Fruit fly (Drosophila melanogaster): ENCODE results near the gene GAPsec.
A peak's percentile ranks its signal among the peaks of the same experiment; 100 is the strongest.

The GAPsec gene

DNA sequence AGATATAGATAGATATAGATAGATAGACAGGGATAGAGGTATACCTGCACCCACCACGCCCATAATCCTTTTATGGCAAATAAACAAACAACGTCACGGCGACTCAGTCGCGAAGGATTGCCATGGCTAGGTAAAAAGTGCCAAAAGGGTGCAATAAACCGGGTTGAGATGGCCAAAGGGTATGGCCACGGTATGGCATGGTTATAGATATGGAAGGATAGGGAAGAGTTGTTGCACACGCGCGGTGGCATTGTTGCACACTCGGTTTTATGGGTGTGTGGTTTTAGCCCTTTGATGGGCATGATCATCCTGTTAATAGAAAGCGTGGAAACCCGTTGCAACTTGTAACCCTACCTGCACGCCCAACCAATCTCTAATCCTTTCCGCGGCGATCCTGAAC lies 47.3 kb upstream of the GAPsec start:
- TF ChIP-seq dmrt93B (GFP tag; optimal IDR thresholded peaks at IDR 0.05) (no peak), Sp1 (GFP tag; optimal IDR thresholded peaks at IDR 0.05) (no peak), Mio (GFP tag; optimal IDR thresholded peaks at IDR 0.05) (no peak), tai (GFP tag; optimal IDR thresholded peaks at IDR 0.05) (no peak), Hr83 (GFP tag; optimal IDR thresholded peaks at IDR 0.05; ENCODE audit: poor library complexity, severe bottlenecking) (no peak), Abd-B (GFP tag; optimal IDR thresholded peaks at IDR 0.05) (no peak)

DNA sequence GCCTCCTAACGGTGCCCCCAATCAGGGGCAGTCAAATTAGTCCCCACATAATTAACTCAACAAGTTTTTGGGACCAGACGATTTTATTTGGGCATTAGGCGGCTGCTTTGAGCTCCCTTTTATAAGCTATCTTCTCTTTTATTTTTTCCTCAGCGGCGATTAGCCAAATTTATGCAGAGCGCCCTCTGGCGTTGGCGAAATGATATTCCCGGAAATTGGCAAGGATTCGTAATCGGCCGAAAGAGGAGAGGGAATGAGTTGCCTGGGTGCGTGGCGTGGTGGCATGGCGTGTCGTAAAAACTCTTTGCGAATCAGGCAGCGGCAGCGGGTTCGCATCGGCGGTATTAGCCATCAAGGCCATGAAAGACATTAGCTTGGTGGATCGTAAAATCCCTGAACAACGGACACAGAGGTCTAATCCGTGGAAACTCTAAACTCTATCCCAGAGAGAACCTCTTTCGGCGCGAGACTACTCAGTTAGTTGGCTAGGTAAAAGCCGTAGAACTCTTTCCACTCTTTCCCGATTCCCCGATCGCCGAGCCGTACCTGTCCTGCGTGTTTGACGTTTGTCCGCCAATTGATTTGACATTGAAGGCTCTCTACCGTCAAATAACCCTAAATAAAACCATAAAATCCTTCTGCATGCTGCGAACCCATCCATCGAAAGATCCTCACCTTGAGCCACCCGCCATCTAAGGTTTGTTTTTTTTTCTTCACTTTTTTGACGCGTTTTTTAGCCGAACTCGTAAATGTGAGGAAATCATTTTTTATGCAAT lies 46.3 kb upstream of the GAPsec start:
- no peak for TF ChIP-seq Hr83 (GFP tag; optimal IDR thresholded peaks at IDR 0.05; ENCODE audit: poor library complexity, severe bottlenecking)
- TF ChIP-seq Vsx2 (GFP tag; optimal IDR thresholded peaks at IDR 0.05; ENCODE audit: partially characterized antibody) = no peak
- TF ChIP-seq Hr78 (GFP tag; optimal IDR thresholded peaks at IDR 0.05) = no peak
- no peak for TF ChIP-seq pan (optimal IDR thresholded peaks at IDR 0.05)
- TF ChIP-seq OdsH (GFP tag; optimal IDR thresholded peaks at IDR 0.05) = no peak
- no peak for TF ChIP-seq GATAd (GFP tag; optimal IDR thresholded peaks at IDR 0.05)
- TF ChIP-seq h (GFP tag; optimal IDR thresholded peaks at IDR 0.05) = no peak

DNA sequence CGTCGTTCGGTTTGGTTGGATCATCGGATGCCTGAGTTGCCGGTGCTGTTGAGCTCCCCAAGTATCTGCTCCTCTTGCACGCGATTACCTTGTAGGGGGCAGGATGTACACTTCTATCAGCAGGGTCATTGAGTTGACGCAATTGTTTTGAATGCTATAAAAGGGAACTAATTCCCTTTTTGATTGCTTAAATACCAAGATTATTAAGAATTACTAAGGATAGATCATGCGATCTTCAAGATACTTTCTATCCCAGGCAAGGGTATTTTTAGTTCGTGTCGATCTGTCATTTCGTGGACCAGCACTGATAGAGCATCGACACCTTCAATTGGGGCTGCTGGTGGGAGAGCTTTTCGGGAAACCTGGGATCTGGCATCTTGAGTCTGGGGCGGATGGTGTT lies 45.4 kb upstream of the GAPsec start:
- TF ChIP-seq br (GFP tag; optimal IDR thresholded peaks at IDR 0.05) (peak; percentile 73), pan (optimal IDR thresholded peaks at IDR 0.05) (no peak), Dif (GFP tag; optimal IDR thresholded peaks at IDR 0.05; ENCODE audit: partially characterized antibody) (no peak), Hr78 (GFP tag; optimal IDR thresholded peaks at IDR 0.05) (no peak), foxo (GFP tag; optimal IDR thresholded peaks at IDR 0.05) (peak in 1 of 2 experiments; percentile 68), Dfd (GFP tag; optimal IDR thresholded peaks at IDR 0.05) (no peak), Hr83 (GFP tag; optimal IDR thresholded peaks at IDR 0.05; ENCODE audit: poor library complexity, severe bottlenecking) (no peak), N (GFP tag; optimal IDR thresholded peaks at IDR 0.05) (no peak), Hnf4 (GFP tag; optimal IDR thresholded peaks at IDR 0.05) (peak; percentile 60), usp (GFP tag; optimal IDR thresholded peaks at IDR 0.05) (no peak), fru (GFP tag; optimal IDR thresholded peaks at IDR 0.05) (peak; percentile 93), dmrt93B (GFP tag; optimal IDR thresholded peaks at IDR 0.05) (peak; percentile 49), Myc (optimal IDR thresholded peaks at IDR 0.05) (no peak), tai (GFP tag; optimal IDR thresholded peaks at IDR 0.05) (no peak), CrebA (GFP tag; optimal IDR thresholded peaks at IDR 0.05; ENCODE audit: borderline replicate concordance) (no peak), sv (GFP tag; optimal IDR thresholded peaks at IDR 0.05) (no peak), lola (GFP tag; optimal IDR thresholded peaks at IDR 0.05) (no peak), dsf (GFP tag; optimal IDR thresholded peaks at IDR 0.05; ENCODE audit: borderline replicate concordance) (no peak), GATAd (GFP tag; optimal IDR thresholded peaks at IDR 0.05) (no peak), Jra (GFP tag; optimal IDR thresholded peaks at IDR 0.05) (no peak), Vsx2 (GFP tag; optimal IDR thresholded peaks at IDR 0.05; ENCODE audit: partially characterized antibody) (no peak), CG9705 (GFP tag; optimal IDR thresholded peaks at IDR 0.05) (peak; percentile 22), Abd-B (GFP tag; optimal IDR thresholded peaks at IDR 0.05) (no peak), psq (GFP tag; optimal IDR thresholded peaks at IDR 0.05) (peak; percentile 45), rgr (GFP tag; optimal IDR thresholded peaks at IDR 0.05) (peak; percentile 66), jim (GFP tag; optimal IDR thresholded peaks at IDR 0.05) (no peak), sage (GFP tag; optimal IDR thresholded peaks at IDR 0.05) (no peak), h (GFP tag; optimal IDR thresholded peaks at IDR 0.05) (peak; percentile 88), Sp1 (GFP tag; optimal IDR thresholded peaks at IDR 0.05) (peak; percentile 87), dl (GFP tag; optimal IDR thresholded peaks at IDR 0.05; ENCODE audit: insufficient read depth in 1 of 2, partially characterized antibody in 2 of 2) (no peak), CG32264 (GFP tag; optimal IDR thresholded peaks at IDR 0.05) (peak; percentile 40), brk (GFP tag; optimal IDR thresholded peaks at IDR 0.05) (no peak), OdsH (GFP tag; optimal IDR thresholded peaks at IDR 0.05) (peak; percentile 78), woc (GFP tag; optimal IDR thresholded peaks at IDR 0.05) (peak; percentile 82), ey (GFP tag; optimal IDR thresholded peaks at IDR 0.05) (peak; percentile 80), Mio (GFP tag; optimal IDR thresholded peaks at IDR 0.05) (no peak), Rel (GFP tag; optimal IDR thresholded peaks at IDR 0.05) (no peak), Rel (tag; optimal IDR thresholded peaks at IDR 0.05) (peak; percentile 48), HLH106 (tag; optimal IDR thresholded peaks at IDR 0.05) (peak; percentile 88)

All from whole organism, wandering third instar larva.